Fruit fly (Drosophila melanogaster) Kc167 (cell line): Measurements from ENCODE around the gene subdued.

Experiments
- h ChIP-seq: fragments of >200 bp; optimal IDR thresholded peaks from 3 replicates; lab custom pipeline; 2018; ENCODE audit warnings: missing external identifiers
- psq ChIP-seq: fragments of >200 bp; optimal IDR thresholded peaks from 2 replicates; lab custom pipeline; 2017; ENCODE audit warnings: missing external identifiers
- ttk ChIP-seq: sonication (Bioruptor generic); optimal IDR thresholded peaks from 2 replicates; lab custom pipeline; 2017; ENCODE audit warnings: missing external identifiers

DNA sequence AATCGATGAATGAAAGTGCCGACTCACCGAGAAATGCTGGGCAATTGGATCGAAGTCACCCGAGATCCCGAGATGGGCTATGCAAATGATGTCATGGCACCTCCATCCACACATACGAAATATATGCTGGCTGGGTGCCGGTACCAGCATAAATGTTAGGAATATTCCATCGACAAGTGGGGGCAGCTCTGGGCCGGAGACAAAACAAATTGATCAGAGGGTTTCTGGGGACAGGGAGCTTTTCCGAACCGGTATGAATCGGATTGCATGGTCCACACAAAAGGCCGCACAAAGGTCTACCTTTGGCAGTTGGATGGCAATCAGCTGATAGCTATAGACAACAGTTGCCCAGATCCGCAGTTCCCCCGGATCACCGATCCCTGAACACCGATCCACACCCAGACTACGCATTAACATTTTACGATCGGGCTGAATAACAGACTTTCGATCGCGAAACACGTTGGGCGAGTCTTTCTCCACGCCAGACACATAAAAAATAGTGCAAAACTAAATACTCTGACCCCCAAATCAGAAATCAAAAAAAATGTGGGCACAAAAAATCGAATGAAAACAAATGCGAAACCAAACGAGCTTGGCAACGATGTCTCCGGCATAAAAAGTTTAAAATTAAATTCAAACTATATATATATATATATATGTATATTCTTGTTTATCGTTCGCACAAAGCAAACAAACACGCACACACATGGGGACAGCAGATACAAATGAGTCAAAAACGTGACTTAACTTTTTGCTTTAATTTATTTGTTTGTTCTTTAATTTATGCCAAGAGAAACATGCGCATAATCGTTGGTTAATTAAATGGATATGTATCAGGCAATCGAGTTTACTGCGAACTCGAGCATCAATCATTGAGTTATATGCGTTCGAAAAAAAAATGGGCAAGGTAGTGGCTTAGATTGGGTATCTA, 17.0 kb downstream of the subdued start:
- no peak for TF ChIP-seq psq (lab: Kevin White, UChicago)
- no peak for TF ChIP-seq h (lab: Kevin White, UChicago)
- no peak for TF ChIP-seq ttk (lab: Kevin White, UChicago)
